Fruit fly (Drosophila melanogaster) whole organism, embryonic: ENCODE measurements around the gene Vav.

Experiments
- Atf-2 ChIP-seq: fragments of 200-800 bp; sonication (Bioruptor generic); optimal IDR thresholded peaks from 2 replicates; lab custom pipeline; 2016; ENCODE audit warnings: missing biosample characterization, missing genetic modification characterization
- B-H2 ChIP-seq: fragments of 200-800 bp; sonication (Bioruptor generic); optimal IDR thresholded peaks from 2 replicates; lab custom pipeline; 2018; ENCODE audit warnings: missing biosample characterization, mild to moderate bottlenecking, missing genetic modification characterization
- CG11398 ChIP-seq: fragments of 200-800 bp; sonication (Bioruptor generic); optimal IDR thresholded peaks from 2 replicates; lab custom pipeline; 2016; ENCODE audit warnings: missing biosample characterization, missing genetic modification characterization
- CG11695 ChIP-seq: fragments of 200-800 bp; sonication (Bioruptor generic); IDR thresholded peaks from 3 replicates; pipeline ENCODE4 v1.3.6; 2022; ENCODE audit warnings: missing biosample characterization, missing genetic modification characterization
- CG11696 ChIP-seq: fragments of 200-800 bp; sonication (Bioruptor generic); IDR thresholded peaks from 2 replicates; pipeline ENCODE4 v1.3.6; 2022; ENCODE audit warnings: missing biosample characterization, missing genetic modification characterization
- CG1233 ChIP-seq: fragments of 200-800 bp; sonication (Bioruptor generic); optimal IDR thresholded peaks from 4 replicates; lab custom pipeline; 2018; ENCODE audit warnings: missing biosample characterization, mild to moderate bottlenecking, missing genetic modification characterization
- CG13287 ChIP-seq: fragments of 200-800 bp; sonication (Bioruptor generic); IDR thresholded peaks from 2 replicates; pipeline ENCODE4 v1.3.6; 2022; ENCODE audit warnings: missing biosample characterization, missing genetic modification characterization; ENCODE audit not compliant: partially characterized antibody
- CG15601 ChIP-seq: fragments of 200-800 bp; sonication (Bioruptor generic); optimal IDR thresholded peaks from 3 replicates; lab custom pipeline; 2019; ENCODE audit warnings: missing biosample characterization, mild to moderate bottlenecking, missing genetic modification characterization, moderate library complexity
- CG17361 ChIP-seq: fragments of 200-800 bp; sonication (Bioruptor generic); IDR thresholded peaks from 3 replicates; pipeline ENCODE4 v1.3.6; 2022; ENCODE audit warnings: missing biosample characterization, missing genetic modification characterization
- CG1832 ChIP-seq: fragments of 200-800 bp; sonication (Bioruptor generic); optimal IDR thresholded peaks from 2 replicates; lab custom pipeline; 2017; ENCODE audit warnings: missing biosample characterization, mild to moderate bottlenecking, missing genetic modification characterization, inconsistent platforms
- CG18599 ChIP-seq: fragments of 200-800 bp; sonication (Bioruptor generic); optimal IDR thresholded peaks from 3 replicates; lab custom pipeline; 2017; ENCODE audit warnings: missing biosample characterization, missing genetic modification characterization, mild to moderate bottlenecking, moderate library complexity, missing genetic modification reagents
- CG31441 ChIP-seq: fragments of 200-800 bp; sonication (Bioruptor generic); IDR thresholded peaks from 2 replicates; pipeline ENCODE4 v1.3.6; 2022; ENCODE audit warnings: missing biosample characterization, missing genetic modification characterization
- CG32767 ChIP-seq: fragments of 200-800 bp; sonication (Bioruptor generic); IDR thresholded peaks from 2 replicates; pipeline ENCODE4 v1.3.6; 2022; ENCODE audit warnings: missing biosample characterization, missing genetic modification characterization
- CG3281 ChIP-seq: fragments of 200-800 bp; sonication (Bioruptor generic); optimal IDR thresholded peaks from 3 replicates; lab custom pipeline; 2017; ENCODE audit warnings: missing biosample characterization, mild to moderate bottlenecking, missing genetic modification characterization
- CG4404 ChIP-seq: fragments of 200-800 bp; sonication (Bioruptor generic); IDR thresholded peaks from 2 replicates; pipeline ENCODE4 v1.3.6; 2022; ENCODE audit warnings: missing biosample characterization, missing genetic modification characterization
- CG4854 ChIP-seq: fragments of 200-800 bp; sonication (Bioruptor generic); optimal IDR thresholded peaks from 2 replicates; lab custom pipeline; 2016; ENCODE audit warnings: missing biosample characterization, missing genetic modification characterization, inconsistent platforms
- CG5953 ChIP-seq: fragments of 200-800 bp; sonication (Bioruptor generic); IDR thresholded peaks from 2 replicates; pipeline ENCODE4 v1.3.6; 2022; ENCODE audit warnings: missing biosample characterization, missing genetic modification characterization
- CG6272 ChIP-seq: fragments of 200-800 bp; sonication (Bioruptor generic); IDR thresholded peaks from 2 replicates; pipeline ENCODE4 v1.3.6; 2022; ENCODE audit warnings: missing biosample characterization, missing genetic modification characterization
- CG7556 ChIP-seq: fragments of 200-800 bp; sonication (Bioruptor generic); optimal IDR thresholded peaks from 2 replicates; lab custom pipeline; 2017; ENCODE audit warnings: missing biosample characterization, mild to moderate bottlenecking, missing genetic modification characterization
- CG9876 ChIP-seq: fragments of 200-800 bp; sonication (Bioruptor generic); optimal IDR thresholded peaks from 2 replicates; lab custom pipeline; 2016; ENCODE audit warnings: missing biosample characterization, missing genetic modification characterization
- CG9932 ChIP-seq: fragments of 200-800 bp; sonication (Bioruptor generic); IDR thresholded peaks from 2 replicates; pipeline ENCODE4 v1.3.6; 2022; ENCODE audit warnings: missing biosample characterization, missing genetic modification characterization
- CkIIα-i1 ChIP-seq: fragments of 200-800 bp; sonication (Bioruptor generic); IDR thresholded peaks from 2 replicates; pipeline ENCODE4 v1.3.6; 2022; ENCODE audit warnings: missing biosample characterization, missing genetic modification characterization
- Dad ChIP-seq: fragments of 200-800 bp; sonication (Bioruptor generic); optimal IDR thresholded peaks from 3 replicates; lab custom pipeline; 2016; ENCODE audit warnings: missing biosample characterization, missing genetic modification characterization
- Dbx ChIP-seq: fragments of 200-800 bp; sonication (Bioruptor generic); IDR thresholded peaks from 3 replicates; pipeline ENCODE4 v1.3.6; 2022; ENCODE audit warnings: missing biosample characterization, missing genetic modification characterization
- Deaf1 ChIP-seq: fragments of 200-800 bp; optimal IDR thresholded peaks from 3 replicates; lab custom pipeline; 2019; ENCODE audit warnings: missing biosample characterization, mild to moderate bottlenecking, missing genetic modification characterization, moderate library complexity
- Fer3 ChIP-seq: fragments of 200-800 bp; sonication (Bioruptor generic); optimal IDR thresholded peaks from 2 replicates; lab custom pipeline; 2018; ENCODE audit warnings: missing biosample characterization, mild to moderate bottlenecking, missing genetic modification characterization, moderate library complexity
- Gsc ChIP-seq: fragments of 200-800 bp; sonication (Bioruptor generic); IDR thresholded peaks from 2 replicates; pipeline ENCODE4 v1.3.6; 2022; ENCODE audit warnings: missing biosample characterization, missing genetic modification characterization
- Hmr ChIP-seq: fragments of 200-800 bp; sonication (Bioruptor generic); optimal IDR thresholded peaks from 3 replicates; lab custom pipeline; 2017; ENCODE audit warnings: mild to moderate bottlenecking, missing biosample characterization, missing genetic modification reagents, missing genetic modification characterization
- Lpt ChIP-seq: fragments of >200 bp; optimal IDR thresholded peaks from 2 replicates; lab custom pipeline; 2018; ENCODE audit warnings: missing biosample characterization, missing genetic modification characterization
- Med ChIP-seq: fragments of 200-800 bp; sonication (Bioruptor generic); peaks from one replicate; lab custom pipeline; 2016; ENCODE audit warnings: missing biosample characterization, missing genetic modification characterization, mild to moderate bottlenecking, inconsistent platforms, moderate library complexity
- Myb ChIP-seq: fragments of 200-800 bp; sonication (Bioruptor generic); optimal IDR thresholded peaks from 2 replicates; lab custom pipeline; 2016; ENCODE audit warnings: missing biosample characterization, missing genetic modification characterization
- NK7.1 ChIP-seq: fragments of 200-800 bp; sonication (Bioruptor generic); optimal IDR thresholded peaks from 3 replicates; lab custom pipeline; 2016; ENCODE audit warnings: missing biosample characterization, missing genetic modification characterization
- Pdp1 ChIP-seq, 2 experiments: fragments of 200-800 bp; sonication (Bioruptor generic); optimal IDR thresholded peaks; 3 replicates each; lab custom pipeline; 2016; ENCODE audit warnings: missing biosample characterization in 2 of 2, missing genetic modification characterization in 2 of 2, mild to moderate bottlenecking in 1 of 2, moderate library complexity in 1 of 2
- Scr ChIP-seq: fragments of 200-800 bp; sonication (Bioruptor generic); IDR thresholded peaks from 2 replicates; pipeline ENCODE4 v1.3.6; 2022; ENCODE audit warnings: missing biosample characterization, missing genetic modification characterization; ENCODE audit not compliant: partially characterized antibody
- Six4 ChIP-seq: fragments of 200-800 bp; sonication (Bioruptor generic); optimal IDR thresholded peaks from 2 replicates; lab custom pipeline; 2016; ENCODE audit warnings: missing biosample characterization, missing genetic modification characterization
- Spps ChIP-seq: fragments of 200-800 bp; sonication (Bioruptor generic); optimal IDR thresholded peaks from 2 replicates; lab custom pipeline; 2018; ENCODE audit warnings: missing biosample characterization, mild to moderate bottlenecking, missing genetic modification characterization
- Taf1 ChIP-seq: fragments of 200-800 bp; sonication (Bioruptor generic); IDR thresholded peaks from 2 replicates; pipeline ENCODE4 v1.3.6; 2022; ENCODE audit warnings: missing biosample characterization, missing genetic modification characterization
- aop ChIP-seq: fragments of 200-800 bp; sonication (Bioruptor generic); IDR thresholded peaks from 2 replicates; pipeline ENCODE4 v1.3.6; 2022; ENCODE audit warnings: missing biosample characterization, missing genetic modification characterization
- fd64A ChIP-seq: fragments of 200-800 bp; sonication (Bioruptor generic); optimal IDR thresholded peaks from 3 replicates; lab custom pipeline; 2018; ENCODE audit warnings: missing biosample characterization, mild to moderate bottlenecking, missing genetic modification characterization
- jing ChIP-seq: fragments of 200-800 bp; sonication (Bioruptor generic); optimal IDR thresholded peaks from 2 replicates; lab custom pipeline; 2018; ENCODE audit warnings: missing biosample characterization, mild to moderate bottlenecking, missing genetic modification characterization
- knrl ChIP-seq: fragments of 200-800 bp; sonication (Bioruptor generic); IDR thresholded peaks from 3 replicates; pipeline ENCODE4 v1.3.6; 2022; ENCODE audit warnings: missing biosample characterization, missing genetic modification characterization; ENCODE audit not compliant: partially characterized antibody
- mirr ChIP-seq: fragments of 200-800 bp; sonication (Bioruptor generic); optimal IDR thresholded peaks from 3 replicates; lab custom pipeline; 2018; ENCODE audit warnings: missing biosample characterization, mild to moderate bottlenecking, missing genetic modification characterization
- pfk ChIP-seq: fragments of 200-800 bp; sonication (Bioruptor generic); optimal IDR thresholded peaks from 2 replicates; lab custom pipeline; 2018; ENCODE audit warnings: missing biosample characterization, mild to moderate bottlenecking, missing genetic modification characterization, moderate library complexity
- rib ChIP-seq: fragments of 200-800 bp; sonication (Bioruptor generic); IDR thresholded peaks from 2 replicates; pipeline ENCODE4 v1.3.6; 2022; ENCODE audit warnings: missing biosample characterization, missing genetic modification characterization
- sna ChIP-seq: fragments of 200-800 bp; sonication (Bioruptor generic); IDR thresholded peaks from 2 replicates; pipeline ENCODE4 v1.3.6; 2022; ENCODE audit warnings: missing biosample characterization, missing genetic modification characterization; ENCODE audit not compliant: partially characterized antibody
- ssp ChIP-seq: fragments of 200-800 bp; sonication (Bioruptor generic); IDR thresholded peaks from 2 replicates; pipeline ENCODE4 v1.3.6; 2022; ENCODE audit warnings: missing biosample characterization, missing genetic modification characterization
- tgo ChIP-seq: fragments of 200-800 bp; sonication (Bioruptor generic); IDR thresholded peaks from 3 replicates; pipeline ENCODE4 v1.3.6; 2022; ENCODE audit warnings: missing biosample characterization, missing genetic modification characterization
- ttk ChIP-seq: fragments of 200-800 bp; sonication (Bioruptor generic); IDR thresholded peaks from 2 replicates; pipeline ENCODE4 v2.1.2; 2022; ENCODE audit warnings: missing biosample characterization, missing genetic modification characterization
- tup ChIP-seq: fragments of 200-800 bp; sonication (Bioruptor generic); optimal IDR thresholded peaks from 2 replicates; lab custom pipeline; 2016; ENCODE audit warnings: missing biosample characterization, mild to moderate bottlenecking, missing genetic modification characterization, moderate library complexity
- wdn ChIP-seq: fragments of 200-800 bp; sonication (Bioruptor generic); IDR thresholded peaks from 2 replicates; pipeline ENCODE4 v1.3.6; 2022; ENCODE audit warnings: missing biosample characterization, missing genetic modification characterization
- yki ChIP-seq: fragments of >200 bp; optimal IDR thresholded peaks from 3 replicates; lab custom pipeline; 2018

The Vav gene

DNA sequence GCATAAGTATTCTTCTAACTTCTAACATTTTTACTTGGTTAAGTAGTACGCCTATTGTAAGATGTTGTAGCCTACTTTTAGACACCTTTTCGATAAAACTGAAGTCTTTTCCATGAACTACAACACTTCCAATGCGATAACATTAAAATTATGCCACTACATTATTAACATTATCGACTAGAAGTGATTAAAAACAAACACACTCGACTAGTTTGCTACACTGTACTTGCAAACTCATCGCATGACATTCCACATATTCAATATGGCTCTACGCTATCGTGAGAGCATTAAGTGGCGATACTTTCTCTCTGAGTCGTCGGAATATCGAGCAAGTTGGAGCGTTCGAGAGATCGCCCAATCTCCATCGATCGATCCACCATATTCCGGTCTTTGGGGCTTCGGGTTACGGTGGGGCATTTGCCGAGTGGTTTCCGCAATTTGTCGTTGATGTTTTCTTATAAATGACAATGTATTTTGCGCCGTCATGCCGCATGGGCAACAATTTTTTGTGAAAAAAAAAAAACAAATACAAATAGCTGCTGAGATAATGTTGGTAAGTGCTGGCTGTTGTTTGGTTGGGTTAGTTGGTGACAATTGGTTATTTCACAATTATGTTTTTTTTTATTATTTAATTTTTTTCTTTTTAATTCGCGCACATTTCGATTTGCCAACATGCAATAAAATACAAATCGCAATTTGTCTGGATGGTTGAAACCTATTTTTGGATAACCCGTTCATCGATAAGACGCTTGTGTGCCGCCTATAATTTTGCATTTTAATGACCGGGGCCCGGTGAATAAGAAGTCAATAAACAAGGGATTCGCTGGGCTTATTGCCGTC, 54.0 kb downstream of the Vav start (continued):
- TF ChIP-seq CG18599 (GFP tag; lab: Kevin White, UChicago), result no peak
- no peak for TF ChIP-seq Hmr (GFP tag; lab: Kevin White, UChicago)
- TF ChIP-seq Taf1 (GFP tag; lab: Robert Waterston, UW), result no peak
- TF ChIP-seq Dbx (GFP tag; lab: Robert Waterston, UW), result no peak
- no peak for TF ChIP-seq Myb
- TF ChIP-seq B-H2 (GFP tag; lab: Kevin White, UChicago), result no peak
- no peak for TF ChIP-seq ssp
- no peak for TF ChIP-seq CG11696
- no peak for TF ChIP-seq CG11398
- no peak for TF ChIP-seq Lpt (GFP tag; lab: Kevin White, UChicago)
- TF ChIP-seq CG5953 (GFP tag; lab: Robert Waterston, UW), result no peak
- peak; percentile 67 for TF ChIP-seq Med (GFP tag; lab: Kevin White, UChicago)
- no peak for TF ChIP-seq CG1832
- no peak for TF ChIP-seq CG4854
- no peak for TF ChIP-seq CG17361
- no peak for TF ChIP-seq CG4404 (GFP tag; lab: Robert Waterston, UW)
- no peak for TF ChIP-seq sna (GFP tag; lab: Robert Waterston, UW)
- no peak for TF ChIP-seq knrl (GFP tag; lab: Robert Waterston, UW)
- no peak for TF ChIP-seq pfk (GFP tag; lab: Kevin White, UChicago)
- TF ChIP-seq Pdp1 (GFP tag; optimal IDR thresholded peaks at IDR 0.05; lab: Kevin White, UChicago), result no peak
- no peak for TF ChIP-seq ttk (GFP tag; lab: Robert Waterston, UW)
- no peak for TF ChIP-seq Six4 (GFP tag; lab: Kevin White, UChicago)
- TF ChIP-seq fd64A (GFP tag; lab: Kevin White, UChicago), result no peak
- no peak for TF ChIP-seq CkIIα-i1 (GFP tag; lab: Robert Waterston, UW)
- no peak for TF ChIP-seq CG9932
- no peak for TF ChIP-seq CG3281
- TF ChIP-seq wdn (GFP tag; lab: Robert Waterston, UW), result no peak
- TF ChIP-seq CG11695 (GFP tag; lab: Robert Waterston, UW), result no peak
- TF ChIP-seq Deaf1 (tag; lab: Kevin White, UChicago), result peak; percentile 62
- 0 out of 2 replicates have a peak, but pooled peaks have one; percentile 15 for TF ChIP-seq Scr (GFP tag; lab: Robert Waterston, UW)
- TF ChIP-seq tgo, result no peak
- no peak for TF ChIP-seq aop
- no peak for TF ChIP-seq NK7.1 (GFP tag; lab: Kevin White, UChicago)
- no peak for TF ChIP-seq CG6272 (GFP tag; lab: Robert Waterston, UW)
- TF ChIP-seq CG7556 (GFP tag; lab: Kevin White, UChicago), result no peak
- no peak for TF ChIP-seq CG1233 (GFP tag; lab: Kevin White, UChicago)
- TF ChIP-seq yki (lab: Kevin White, UChicago), result no peak
- TF ChIP-seq Dad (GFP tag; lab: Kevin White, UChicago), result no peak
- peak; percentile 35 for TF ChIP-seq mirr (GFP tag; lab: Kevin White, UChicago)
- TF ChIP-seq Gsc, result no peak
- no peak for TF ChIP-seq tup
- TF ChIP-seq rib (GFP tag; lab: Robert Waterston, UW), result no peak
- no peak for TF ChIP-seq Atf-2
- TF ChIP-seq Fer3 (tag; lab: Kevin White, UChicago), result no peak
- no peak for TF ChIP-seq CG31441 (GFP tag; lab: Robert Waterston, UW)
- TF ChIP-seq CG32767 (GFP tag; lab: Robert Waterston, UW), result no peak
- no peak for TF ChIP-seq jing (GFP tag; lab: Kevin White, UChicago)
- no peak for TF ChIP-seq CG9876 (GFP tag; lab: Kevin White, UChicago)
- TF ChIP-seq Spps (tag; lab: Kevin White, UChicago), result no peak
- no peak for TF ChIP-seq CG15601 (tag; lab: Kevin White, UChicago)
- TF ChIP-seq CG13287 (GFP tag; lab: Robert Waterston, UW), result 0 out of 2 replicates have a peak, but pooled peaks have one; percentile 9
